Fruit fly (Drosophila melanogaster): Measurements from ENCODE around the gene Vps4.

Gene Vps4

DNA sequence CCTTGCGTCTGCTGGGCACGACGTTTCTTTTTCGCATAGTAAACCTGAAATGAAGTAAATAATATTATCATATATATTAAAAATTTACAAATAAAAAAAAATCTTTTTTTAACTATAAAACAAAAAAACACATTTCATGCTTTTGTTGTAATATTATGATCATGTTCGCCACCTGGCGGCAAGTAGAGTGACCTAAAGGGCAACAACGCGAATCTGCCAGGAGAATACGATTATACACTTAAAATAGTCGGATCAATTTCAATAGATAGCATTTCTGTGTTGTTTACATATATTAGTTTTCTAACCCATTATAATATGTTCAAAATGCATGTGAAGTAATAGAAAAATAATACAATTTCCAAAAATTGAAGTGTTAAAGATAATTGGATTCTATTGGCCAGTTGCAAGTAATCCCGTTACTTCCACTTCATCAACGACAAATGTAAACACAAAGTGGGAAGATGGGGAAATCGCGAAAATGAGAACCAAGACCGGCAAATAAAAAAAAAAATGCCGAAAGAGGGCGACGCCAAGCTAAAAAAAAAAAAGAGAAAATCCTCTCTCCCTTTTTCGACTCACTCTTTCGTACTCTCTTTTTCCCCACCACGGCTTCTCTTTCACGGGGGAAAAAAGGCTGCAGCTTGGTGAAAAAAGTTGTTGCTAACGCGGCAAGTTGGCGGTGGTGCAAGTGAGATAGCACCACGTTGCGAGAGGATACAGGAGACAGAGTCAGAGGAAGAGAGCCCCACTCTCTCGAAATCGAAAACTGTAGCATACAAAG lies 36.7 kb upstream of the Vps4 start:
- TF ChIP-seq CG3919 (GFP tag; optimal IDR thresholded peaks at IDR 0.05) (no peak), eg (GFP tag; IDR thresholded peaks at IDR 0.05) (0 out of 3 replicates have a peak, but pooled peaks have one; percentile 23), Hr38 (GFP tag; optimal IDR thresholded peaks at IDR 0.05) (no peak), Hr4 (GFP tag; optimal IDR thresholded peaks at IDR 0.05) (peak; percentile 4), dsx (GFP tag; optimal IDR thresholded peaks at IDR 0.05; ENCODE audit: poor library complexity, severe bottlenecking) (no peak), Lpt (GFP tag; optimal IDR thresholded peaks at IDR 0.05) (peak; percentile 24), Smox (GFP tag; optimal IDR thresholded peaks at IDR 0.05) (no peak), CG11902 (GFP tag; optimal IDR thresholded peaks at IDR 0.05) (no peak), CG11294 (GFP tag; IDR thresholded peaks at IDR 0.05) (no peak), CG10669 (GFP tag; optimal IDR thresholded peaks at IDR 0.05) (no peak), CG9139 (GFP tag; optimal IDR thresholded peaks at IDR 0.05) (no peak), Met (GFP tag; optimal IDR thresholded peaks at IDR 0.05) (no peak), CG6163 (GFP tag; IDR thresholded peaks at IDR 0.05) (peak; percentile 43; the same call in 2 of the 3 replicates), dac (GFP tag; optimal IDR thresholded peaks at IDR 0.05) (no peak), CG32006 (GFP tag; optimal IDR thresholded peaks at IDR 0.05) (no peak), CG16779 (tag; optimal IDR thresholded peaks at IDR 0.05) (no peak), spab (GFP tag; optimal IDR thresholded peaks at IDR 0.05) (no peak), cyc (GFP tag; optimal IDR thresholded peaks at IDR 0.05) (no peak), svp (GFP tag) (peak; percentile 47), CG15336 (GFP tag; IDR thresholded peaks at IDR 0.05) (peak; percentile 37; the same call in 1 of the 2 replicates), net (GFP tag; optimal IDR thresholded peaks at IDR 0.05) (no peak), CG1621 (tag; optimal IDR thresholded peaks at IDR 0.05) (no peak), vri (GFP tag; optimal IDR thresholded peaks at IDR 0.05) (no peak), Eip75B (GFP tag; optimal IDR thresholded peaks at IDR 0.05) (peak; percentile 12), Eip78C (GFP tag) (peak; percentile 54), CG6792 (GFP tag; optimal IDR thresholded peaks at IDR 0.05) (no peak), Blimp-1 (GFP tag; optimal IDR thresholded peaks at IDR 0.05) (no peak), CG6854 (GFP tag; optimal IDR thresholded peaks at IDR 0.05) (peak; percentile 6), CG8119 (GFP tag; IDR thresholded peaks at IDR 0.05) (0 out of 3 replicates have a peak, but pooled peaks have one; percentile 34)

DNA sequence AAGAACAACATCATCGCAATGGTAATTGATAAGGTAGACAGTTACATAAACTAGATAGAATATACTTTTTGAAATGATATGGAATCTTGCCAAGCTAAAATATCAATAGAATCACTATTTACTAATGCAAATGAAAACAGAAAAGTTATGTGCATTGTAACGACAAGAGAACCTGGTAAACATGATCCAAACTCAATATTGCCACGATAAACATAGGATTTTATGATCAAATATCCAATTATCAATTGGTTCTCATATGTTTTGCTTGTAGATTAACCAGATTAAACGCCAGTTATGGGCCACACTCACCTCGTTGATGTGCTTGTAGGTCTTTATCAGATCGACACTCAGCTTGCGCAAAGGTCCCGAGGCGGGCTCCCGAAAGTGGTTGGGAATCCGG lies 35.2 kb upstream of the Vps4 start:
- TF ChIP-seq CG11762 (GFP tag; optimal IDR thresholded peaks at IDR 0.05; ENCODE audit: insufficient read depth) (no peak), CG7368 (GFP tag; optimal IDR thresholded peaks at IDR 0.05) (no peak), Eip78C (GFP tag) (peak; percentile 37), fkh (GFP tag; optimal IDR thresholded peaks at IDR 0.05) (peak; percentile 37), CG6808 (GFP tag; optimal IDR thresholded peaks at IDR 0.05) (peak; percentile 30), CG1621 (tag; optimal IDR thresholded peaks at IDR 0.05) (no peak)

DNA sequence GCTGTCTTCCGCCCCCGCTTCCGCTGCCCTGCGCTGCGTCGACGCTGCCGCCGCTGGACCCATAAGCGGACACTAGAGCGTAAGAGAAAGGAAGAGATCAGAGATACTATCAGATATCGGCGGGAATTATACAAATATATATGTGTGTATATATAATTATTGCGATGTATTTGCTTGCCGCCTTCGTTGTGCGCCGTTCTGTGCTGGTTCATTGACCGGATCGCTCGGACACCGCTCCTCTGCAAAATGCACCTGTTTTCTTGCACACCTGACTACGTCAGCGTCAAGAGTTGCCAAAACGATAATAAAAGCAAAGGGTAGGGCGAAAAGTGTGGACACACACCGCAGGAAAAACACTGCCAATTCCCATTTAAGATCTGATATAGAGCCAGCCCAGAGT lies 34.2 kb upstream of the Vps4 start:
- TF ChIP-seq Ets21C (GFP tag; optimal IDR thresholded peaks at IDR 0.05) (peak; percentile 18), CG31627 (GFP tag; optimal IDR thresholded peaks at IDR 0.05) (no peak), CG11294 (GFP tag; IDR thresholded peaks at IDR 0.05) (no peak), lz (GFP tag; optimal IDR thresholded peaks at IDR 0.05) (no peak), CG3032 (tag; optimal IDR thresholded peaks at IDR 0.05) (no peak), dac (GFP tag; optimal IDR thresholded peaks at IDR 0.05) (no peak), topi (GFP tag; optimal IDR thresholded peaks at IDR 0.05) (peak; percentile 6), CG1621 (tag; optimal IDR thresholded peaks at IDR 0.05) (no peak), fkh (GFP tag; optimal IDR thresholded peaks at IDR 0.05) (no peak), CG10669 (GFP tag; optimal IDR thresholded peaks at IDR 0.05) (no peak), CG11762 (GFP tag; optimal IDR thresholded peaks at IDR 0.05; ENCODE audit: insufficient read depth) (no peak), Eip93F (GFP tag; optimal IDR thresholded peaks at IDR 0.05) (peak; percentile 16), svp (GFP tag) (peak; percentile 71)

Data from whole organism, prepupa.